Fruit fly (Drosophila melanogaster) whole organism, embryonic: ENCODE measurements around the gene ball.

Source experiments
- CG11456 ChIP-seq: fragments of 200-800 bp; sonication (Bioruptor generic); IDR thresholded peaks from 3 replicates; pipeline ENCODE4 v1.3.6; 2022; ENCODE audit warnings: missing biosample characterization, missing genetic modification characterization
- CG3726 ChIP-seq: fragments of 200-800 bp; sonication (Bioruptor generic); IDR thresholded peaks from 3 replicates; pipeline ENCODE4, ENCODE4 v1.3.6; 2022; ENCODE audit warnings: missing biosample characterization, missing genetic modification characterization
- pan ChIP-seq, 4 experiments: fragments of >200 bp in 3 of 4; fragments of 200-800 bp in 1 of 4; sonication (Bioruptor generic) in 1 of 4; optimal IDR thresholded peaks in 3 of 4; IDR thresholded peaks in 1 of 4; 2 replicates each; pipeline versions ENCODE4 v1.3.6 to Lab custom; 2017 to 2022; ENCODE audit warnings: missing biosample characterization in 2 of 4, missing genetic modification characterization in 2 of 4, mixed read lengths in 1 of 4
- sens-2 ChIP-seq: fragments of 200-800 bp; sonication (Bioruptor generic); IDR thresholded peaks from 2 replicates; pipeline ENCODE4 v1.3.6; 2022; ENCODE audit warnings: missing biosample characterization, missing genetic modification characterization

dm6 chr3R:26882230-26883014, 15.8 kb upstream of the ball start:
- no peak for TF ChIP-seq CG3726 (GFP tag; lab: Robert Waterston, UW)
- TF ChIP-seq pan (optimal IDR thresholded peaks at IDR 0.05; lab: Kevin White, UChicago), result no peak
- TF ChIP-seq pan (GFP tag; optimal IDR thresholded peaks at IDR 0.05 in 1 of 2, IDR thresholded peaks at IDR 0.05 in 1 of 2), result no peak
- TF ChIP-seq sens-2 (GFP tag; lab: Robert Waterston, UW), result no peak
- no peak for TF ChIP-seq CG11456 (GFP tag; lab: Robert Waterston, UW)
